Worm (Caenorhabditis elegans): ENCODE data around the gene mans-3.

- TF ChIP-seq ceh-90 (tag; optimal IDR thresholded peaks at IDR 0.05) (no peak), elt-2 (tag; optimal IDR thresholded peaks at IDR 0.05) (no peak)
Measured at ce11 chrX:5216063-5216462, 50.9 kb downstream of the mans-3 start, which contains the start of gene hrpa-2.

Measured in whole organism, L1 larva.